Fruit fly (Drosophila melanogaster): ENCODE data around the gene CG31178.

DNA sequence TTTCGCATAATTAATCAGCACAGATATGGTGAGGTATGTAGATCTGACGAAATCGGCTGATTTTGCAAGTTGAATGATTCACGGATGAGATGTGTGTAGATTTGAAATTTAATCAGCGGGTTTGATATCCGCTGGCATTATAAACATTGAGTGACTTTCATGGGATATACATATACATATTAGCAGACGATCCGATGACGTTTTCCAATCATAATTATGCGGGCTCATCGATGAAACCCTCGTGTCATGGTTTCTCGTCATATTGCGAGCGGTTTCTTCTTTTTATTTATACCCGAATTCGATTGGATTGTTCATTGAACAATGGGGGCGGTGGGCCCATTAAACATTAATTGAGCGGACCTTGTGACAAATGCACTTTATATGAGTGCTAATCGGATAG, 9.1 kb upstream of the CG31178 start:
- TF ChIP-seq kay (GFP tag; ENCODE audit: borderline replicate concordance) (peak; percentile 7), cic (GFP tag; optimal IDR thresholded peaks at IDR 0.05) (no peak), CG14711 (tag; optimal IDR thresholded peaks at IDR 0.05) (no peak), CG12768 (GFP tag; optimal IDR thresholded peaks at IDR 0.05) (no peak), Crg-1 (GFP tag; optimal IDR thresholded peaks at IDR 0.05) (no peak), CG7101 (tag; optimal IDR thresholded peaks at IDR 0.05) (no peak)
